Worm (Caenorhabditis elegans): ENCODE results near the gene aptf-4.

- TF ChIP-seq tbx-11 (GFP tag; IDR thresholded peaks at IDR 0.05) (no peak), hnd-1 (tag; optimal IDR thresholded peaks at IDR 0.05) (no peak), ets-7 (tag; optimal IDR thresholded peaks at IDR 0.05) (no peak), ama-1 (optimal IDR thresholded peaks at IDR 0.05) (no peak), F13C5.2 (tag; optimal IDR thresholded peaks at IDR 0.05) (no peak), B0310.2 (tag; optimal IDR thresholded peaks at IDR 0.05) (no peak), flt-1 (GFP tag; IDR thresholded peaks at IDR 0.05) (no peak), hmbx-1 (tag; optimal IDR thresholded peaks at IDR 0.05) (no peak)
Measured at ce11 chrII:8625163-8625562, 34.4 kb downstream of the aptf-4 start, which contains the start of gene sptf-2.
